Worm (Caenorhabditis elegans) whole organism, young adult: ENCODE measurements around the gene ehbp-1.
A peak's percentile ranks its signal among the peaks of the same experiment; 100 is the strongest.

Experiments
- B0019.2 ChIP-seq: fragments of 200-800 bp; sonication (Bioruptor generic); conservative IDR thresholded peaks from 2 replicates; pipeline ENCODE4 v1.3.6; 2022; ENCODE audit warnings: missing genetic modification reagents, missing genetic modification characterization, missing compliant biosample characterization
- B0336.3 ChIP-seq: fragments of 200-800 bp; sonication (Bioruptor generic); IDR thresholded peaks from 2 replicates; pipeline ENCODE4 v1.3.6; 2022; ENCODE audit warnings: missing genetic modification characterization, missing compliant biosample characterization
- F23B12.7 ChIP-seq: sonication (generic microtip); optimal IDR thresholded peaks from 2 replicates; lab custom pipeline; 2017; ENCODE audit warnings: missing genetic modification characterization, mild to moderate bottlenecking, missing compliant biosample characterization, antibody characterized with exemption, moderate library complexity; ENCODE audit not compliant: insufficient read depth
- F33H1.4 ChIP-seq: fragments of 200-800 bp; sonication (Bioruptor generic); IDR thresholded peaks from 2 replicates; pipeline ENCODE4 v1.3.6; 2022; ENCODE audit warnings: missing genetic modification reagents, missing genetic modification characterization, missing compliant biosample characterization
- F37B4.10 ChIP-seq: fragments of 200-800 bp; sonication (Bioruptor generic); IDR thresholded peaks from 2 replicates; pipeline ENCODE4 v1.3.6; 2022; ENCODE audit warnings: missing genetic modification characterization, missing compliant biosample characterization
- F39B2.1 ChIP-seq: fragments of 200-800 bp; sonication (Bioruptor generic); IDR thresholded peaks from 2 replicates; pipeline ENCODE4 v1.3.6; 2022; ENCODE audit warnings: missing genetic modification reagents, missing genetic modification characterization, missing compliant biosample characterization
- F49E8.2 ChIP-seq: sonication (generic microtip); optimal IDR thresholded peaks from 3 replicates; lab custom pipeline; 2017; ENCODE audit warnings: missing genetic modification characterization, mild to moderate bottlenecking, missing compliant biosample characterization, antibody characterized with exemption, moderate library complexity; ENCODE audit not compliant: insufficient read depth
- F52B5.7 ChIP-seq: sonication (generic microtip); optimal IDR thresholded peaks from 2 replicates; lab custom pipeline; 2016; ENCODE audit warnings: mild to moderate bottlenecking, missing genetic modification characterization, missing compliant biosample characterization
- F57C9.4 ChIP-seq: sonication (generic microtip); optimal IDR thresholded peaks from 2 replicates; lab custom pipeline; 2017; ENCODE audit warnings: mild to moderate bottlenecking, missing genetic modification characterization, missing compliant biosample characterization
- K11D2.4 ChIP-seq: fragments of 200-800 bp; sonication (Bioruptor generic); IDR thresholded peaks from 2 replicates; pipeline ENCODE4 v1.3.6; 2022; ENCODE audit warnings: missing genetic modification reagents, missing genetic modification characterization, missing compliant biosample characterization
- T26A5.8 ChIP-seq: sonication (generic microtip); optimal IDR thresholded peaks from 2 replicates; lab custom pipeline; 2016; ENCODE audit warnings: missing genetic modification characterization, missing compliant biosample characterization
- Y53F4B.3 ChIP-seq: fragments of 200-800 bp; sonication (Bioruptor generic); IDR thresholded peaks from 2 replicates; pipeline ENCODE4 v1.3.6; 2022; ENCODE audit warnings: missing genetic modification reagents, missing genetic modification characterization, missing compliant biosample characterization
- Y56A3A.18 ChIP-seq: fragments of 200-800 bp; sonication (Bioruptor generic); IDR thresholded peaks from 2 replicates; pipeline ENCODE4 v1.3.6; 2022; ENCODE audit warnings: missing genetic modification reagents, missing genetic modification characterization, missing compliant biosample characterization
- Y67H2A.10 ChIP-seq: fragments of 200-800 bp; sonication (Bioruptor generic); conservative IDR thresholded peaks from 2 replicates; pipeline ENCODE4 v1.3.6; 2022; ENCODE audit warnings: missing genetic modification reagents, missing genetic modification characterization, missing compliant biosample characterization
- athp-1 ChIP-seq: sonication (generic microtip); optimal IDR thresholded peaks from 2 replicates; lab custom pipeline; 2017; ENCODE audit warnings: mild to moderate bottlenecking, missing genetic modification characterization, missing compliant biosample characterization
- attf-5 ChIP-seq: fragments of 200-800 bp; sonication (Bioruptor generic); optimal IDR thresholded peaks from 2 replicates; lab custom pipeline; 2018; ENCODE audit warnings: mild to moderate bottlenecking, missing genetic modification characterization, missing compliant biosample characterization
- ceh-27 ChIP-seq: fragments of 200-800 bp; sonication (Bioruptor generic); optimal IDR thresholded peaks from 2 replicates; lab custom pipeline; 2018; ENCODE audit warnings: mild to moderate bottlenecking, missing genetic modification characterization, moderate library complexity, missing compliant biosample characterization
- ceh-40 ChIP-seq: fragments of 200-800 bp; sonication (Bioruptor generic); IDR thresholded peaks from 2 replicates; pipeline ENCODE4 v1.3.6; 2022; ENCODE audit warnings: missing genetic modification characterization, missing compliant biosample characterization
- dpl-1 ChIP-seq: fragments of 150-350 bp; optimal IDR thresholded peaks from 2 replicates; lab custom pipeline; 2014; ENCODE audit warnings: missing biosample characterization, missing genetic modification reagents, missing genetic modification characterization
- egl-18 ChIP-seq: fragments of 200-800 bp; sonication (Bioruptor generic); IDR thresholded peaks from 2 replicates; pipeline ENCODE4 v1.3.6; 2022; ENCODE audit warnings: missing genetic modification reagents, missing genetic modification characterization, missing compliant biosample characterization
- ets-4 ChIP-seq: fragments of 200-800 bp; sonication (Bioruptor generic); optimal IDR thresholded peaks from 2 replicates; lab custom pipeline; 2018; ENCODE audit warnings: mild to moderate bottlenecking, missing genetic modification characterization, missing compliant biosample characterization
- gei-17 ChIP-seq: fragments of 200-800 bp; sonication (Bioruptor generic); optimal IDR thresholded peaks from 2 replicates; lab custom pipeline; 2018; ENCODE audit warnings: mild to moderate bottlenecking, missing genetic modification characterization, missing compliant biosample characterization
- hlh-12 ChIP-seq: sonication (generic microtip); optimal IDR thresholded peaks from 2 replicates; lab custom pipeline; 2016; ENCODE audit warnings: missing genetic modification characterization, missing compliant biosample characterization
- hmg-1.2 ChIP-seq: fragments of 200-800 bp; sonication (Bioruptor generic); IDR thresholded peaks from 2 replicates; pipeline ENCODE4 v1.3.6; 2022; ENCODE audit warnings: missing genetic modification reagents, missing genetic modification characterization, missing compliant biosample characterization
- let-526 ChIP-seq: fragments of 200-800 bp; sonication (Bioruptor generic); IDR thresholded peaks from 2 replicates; pipeline ENCODE4 v1.3.6; 2022; ENCODE audit warnings: missing genetic modification reagents, missing genetic modification characterization, missing compliant biosample characterization
- let-607 ChIP-seq, 2 experiments: fragments of 200-800 bp in 1 of 2; sonication (Bioruptor generic) in 1 of 2; sonication (generic microtip) in 1 of 2; optimal IDR thresholded peaks; 2 replicates each; lab custom pipeline; 2016 to 2018; ENCODE audit warnings: mild to moderate bottlenecking in 2 of 2, missing compliant biosample characterization in 2 of 2, missing genetic modification characterization in 2 of 2, moderate library complexity in 2 of 2, missing genotype in 1 of 2
- lir-1 ChIP-seq: fragments of 200-800 bp; sonication (Bioruptor generic); conservative IDR thresholded peaks from 2 replicates; pipeline ENCODE4 v1.3.6; 2022; ENCODE audit warnings: missing genetic modification reagents, missing genetic modification characterization, missing compliant biosample characterization
- lsl-1 ChIP-seq: fragments of 200-800 bp; sonication (Bioruptor generic); optimal IDR thresholded peaks from 2 replicates; lab custom pipeline; 2018; ENCODE audit warnings: mild to moderate bottlenecking, missing genetic modification characterization, moderate library complexity, missing compliant biosample characterization
- madf-10 ChIP-seq: sonication (generic microtip); optimal IDR thresholded peaks from 2 replicates; lab custom pipeline; 2016; ENCODE audit warnings: mild to moderate bottlenecking, missing genetic modification characterization, missing compliant biosample characterization
- madf-3 ChIP-seq: fragments of 200-800 bp; sonication (Bioruptor generic); IDR thresholded peaks from 2 replicates; pipeline ENCODE4 v1.3.6; 2022; ENCODE audit warnings: missing genetic modification reagents, missing genetic modification characterization, missing compliant biosample characterization
- mxl-1 ChIP-seq: sonication (generic microtip); optimal IDR thresholded peaks from 2 replicates; lab custom pipeline; 2016; ENCODE audit warnings: missing genetic modification characterization, missing compliant biosample characterization
- nhr-27 ChIP-seq: fragments of 200-800 bp; sonication (Bioruptor generic); optimal IDR thresholded peaks from 2 replicates; lab custom pipeline; 2018; ENCODE audit warnings: mild to moderate bottlenecking, missing genetic modification characterization, moderate library complexity, missing compliant biosample characterization
- nhr-90 ChIP-seq: sonication (generic microtip); optimal IDR thresholded peaks from 2 replicates; lab custom pipeline; 2016; ENCODE audit warnings: missing genotype, mild to moderate bottlenecking, missing genetic modification characterization, missing compliant biosample characterization
- rec-8 ChIP-seq, 2 experiments: sonication (generic microtip); optimal IDR thresholded peaks; 2 replicates each; lab custom pipeline; 2016; ENCODE audit warnings: mild to moderate bottlenecking in 2 of 2, missing genetic modification characterization in 2 of 2, missing genetic modification reagents in 2 of 2, missing genotype in 2 of 2, missing biosample characterization in 1 of 2, missing compliant biosample characterization in 1 of 2, moderate library complexity in 1 of 2
- repo-1 ChIP-seq: sonication (generic microtip); optimal IDR thresholded peaks from 2 replicates; lab custom pipeline; 2017; ENCODE audit warnings: mild to moderate bottlenecking, missing genetic modification characterization, missing compliant biosample characterization
- rpc-1 ChIP-seq, 2 experiments: fragments of 150-350 bp in 1 of 2; sonication (generic microtip) in 1 of 2; optimal IDR thresholded peaks; 2 replicates each; lab custom pipeline; 2014 to 2018; ENCODE audit warnings: missing biosample characterization in 1 of 2, missing genetic modification characterization in 1 of 2, missing genetic modification reagents in 1 of 2, missing genotype in 1 of 2
- snpc-1.1 ChIP-seq: sonication (generic microtip); optimal IDR thresholded peaks from 2 replicates; lab custom pipeline; 2017; ENCODE audit warnings: missing genetic modification characterization, mild to moderate bottlenecking, missing compliant biosample characterization, antibody characterized with exemption, moderate library complexity, missing genotype, missing genetic modification reagents; ENCODE audit not compliant: insufficient read depth
- snpc-3.4 ChIP-seq: sonication (generic microtip); optimal IDR thresholded peaks from 2 replicates; lab custom pipeline; 2017; ENCODE audit warnings: missing genetic modification characterization, mild to moderate bottlenecking, missing compliant biosample characterization, antibody characterized with exemption, moderate library complexity, missing genotype, missing genetic modification reagents
- snpc-4 ChIP-seq, 5 experiments: fragments of 150-350 bp in 1 of 5; sonication (generic microtip) in 4 of 5; optimal IDR thresholded peaks; 2 replicates each; lab custom pipeline; 2014 to 2018; ENCODE audit warnings: missing genetic modification characterization in 5 of 5, missing biosample characterization in 3 of 5, antibody characterized with exemption in 2 of 5, mild to moderate bottlenecking in 2 of 5, missing compliant biosample characterization in 2 of 5, missing genotype in 2 of 5, moderate library complexity in 2 of 5, missing genetic modification reagents in 1 of 5
- tbp1 ChIP-seq: fragments of 200-800 bp; sonication (Bioruptor generic); optimal IDR thresholded peaks from 2 replicates; lab custom pipeline; 2018; ENCODE audit warnings: mild to moderate bottlenecking, missing genetic modification characterization, missing compliant biosample characterization
- tbx-9 ChIP-seq: sonication (generic microtip); optimal IDR thresholded peaks from 2 replicates; lab custom pipeline; 2016; ENCODE audit warnings: borderline replicate concordance, missing genetic modification characterization, inconsistent platforms, missing compliant biosample characterization
- unc-130 ChIP-seq: sonication (generic microtip); optimal IDR thresholded peaks from 2 replicates; lab custom pipeline; 2016; ENCODE audit warnings: missing genetic modification reagents, missing genetic modification characterization, missing compliant biosample characterization
- ztf-18 ChIP-seq: sonication (generic microtip); optimal IDR thresholded peaks from 2 replicates; lab custom pipeline; 2016; ENCODE audit warnings: missing genotype, mild to moderate bottlenecking, missing genetic modification characterization, missing compliant biosample characterization
- ztf-28 ChIP-seq: fragments of 200-800 bp; sonication (Bioruptor generic); IDR thresholded peaks from 2 replicates; pipeline ENCODE4 v1.3.6; 2022; ENCODE audit warnings: missing genetic modification reagents, missing genetic modification characterization, missing compliant biosample characterization

Gene ehbp-1

ce11 chrV:9546860-9547269 lies 3.6 kb upstream of the ehbp-1 start, which contains the start of gene his-37 (continued):
- TF ChIP-seq F33H1.4 (GFP tag; lab: Robert Waterston, UW), result peak; percentile 55
- no peak for TF ChIP-seq F49E8.2 (tag; lab: Kevin White, UChicago)
- peak; percentile 98 for TF ChIP-seq ets-4 (GFP tag; lab: Kevin White, UChicago)
- TF ChIP-seq rec-8 (tag; optimal IDR thresholded peaks at IDR 0.05; lab: Kevin White, UChicago), result no peak
- no peak for TF ChIP-seq unc-130 (GFP tag; lab: Kevin White, UChicago)
- peak; percentile 93 for TF ChIP-seq madf-3 (GFP tag; lab: Robert Waterston, UW)
- no peak for TF ChIP-seq mxl-1 (tag; lab: Kevin White, UChicago)
- TF ChIP-seq ceh-27 (GFP tag; lab: Kevin White, UChicago), result peak; percentile 99
- no peak for TF ChIP-seq F52B5.7 (tag; lab: Kevin White, UChicago)
- peak; percentile 100 for TF ChIP-seq F39B2.1 (GFP tag; lab: Robert Waterston, UW)
- peak; percentile 69 for TF ChIP-seq hmg-1.2 (GFP tag; lab: Robert Waterston, UW)
- TF ChIP-seq madf-10 (tag; lab: Kevin White, UChicago), result peak; percentile 95
- peak; percentile 70 for TF ChIP-seq let-526
- TF ChIP-seq Y67H2A.10 (GFP tag; lab: Robert Waterston, UW), result peak; percentile 52; the same call in 1 of the 2 replicates
- TF ChIP-seq F23B12.7, result peak; percentile 94
- no peak for TF ChIP-seq tbx-9 (tag; lab: Kevin White, UChicago)
- TF ChIP-seq, all 124 proteins: peak for 79

ce11 chrV:9549459-9549858 lies 985 bp upstream of the ehbp-1 start, which contains the start of gene nstp-10:
TSS of gene nstp-10 (minus strand) at chrV:9549836.
- peak; percentile 98 for TF ChIP-seq B0019.2 (GFP tag; lab: Robert Waterston, UW)
- peak; percentile 88 for TF ChIP-seq athp-1
- no peak for TF ChIP-seq let-607 (tag; optimal IDR thresholded peaks at IDR 0.05; lab: Kevin White, UChicago)
- peak; percentile 83 for TF ChIP-seq Y53F4B.3 (GFP tag; lab: Robert Waterston, UW)
- TF ChIP-seq F37B4.10, result no peak
- TF ChIP-seq hlh-12 (tag; lab: Kevin White, UChicago), result no peak
- TF ChIP-seq nhr-27 (tag; lab: Kevin White, UChicago), result no peak
- TF ChIP-seq snpc-3.4 (tag; lab: Kevin White, UChicago), result peak; percentile 88
- TF ChIP-seq rpc-1 (optimal IDR thresholded peaks at IDR 0.05; lab: Kevin White, UChicago), result no peak
- TF ChIP-seq rpc-1 (tag; optimal IDR thresholded peaks at IDR 0.05; lab: Kevin White, UChicago), result no peak
- no peak for TF ChIP-seq T26A5.8 (tag; lab: Kevin White, UChicago)
- TF ChIP-seq snpc-1.1, result peak; percentile 81
- TF ChIP-seq gei-17, result no peak
- TF ChIP-seq repo-1 (tag; lab: Kevin White, UChicago), result no peak
- peak; percentile 91 for TF ChIP-seq madf-3 (GFP tag; lab: Robert Waterston, UW)
- TF ChIP-seq ztf-28 (GFP tag; lab: Robert Waterston, UW), result peak; percentile 77; the same call in 1 of the 2 replicates
- TF ChIP-seq F39B2.1 (GFP tag; lab: Robert Waterston, UW), result peak; percentile 25; the same call in 1 of the 2 replicates
- no peak for TF ChIP-seq F57C9.4
- peak; percentile 72 for TF ChIP-seq tbp1 (GFP tag; lab: Kevin White, UChicago)
- peak; percentile 79 for TF ChIP-seq dpl-1 (GFP tag; lab: Kevin White, UChicago)
- peak; percentile 59 for TF ChIP-seq snpc-4 (GFP tag; optimal IDR thresholded peaks at IDR 0.05; lab: Kevin White, UChicago)
- peak; percentile 60 to 78 (median 74) for TF ChIP-seq snpc-4 (tag; optimal IDR thresholded peaks at IDR 0.05; lab: Kevin White, UChicago)
- TF ChIP-seq ztf-18 (tag; lab: Kevin White, UChicago), result peak; percentile 85
- peak; percentile 69 for TF ChIP-seq hmg-1.2 (GFP tag; lab: Robert Waterston, UW)
- no peak for TF ChIP-seq ets-4 (GFP tag; lab: Kevin White, UChicago)
- no peak for TF ChIP-seq egl-18 (GFP tag; lab: Robert Waterston, UW)
- peak; percentile 85 for TF ChIP-seq ceh-27 (GFP tag; lab: Kevin White, UChicago)
- no peak for TF ChIP-seq Y56A3A.18
- TF ChIP-seq lsl-1 (GFP tag; lab: Kevin White, UChicago), result peak; percentile 98
- TF ChIP-seq ceh-40 (GFP tag; lab: Robert Waterston, UW), result no peak
- peak; percentile 71 for TF ChIP-seq lir-1 (GFP tag; lab: Robert Waterston, UW)
- no peak for TF ChIP-seq nhr-90 (tag; lab: Kevin White, UChicago)
- peak; percentile 82 for TF ChIP-seq B0336.3 (GFP tag; lab: Robert Waterston, UW)
- TF ChIP-seq attf-5 (GFP tag; lab: Kevin White, UChicago), result peak; percentile 70
- no peak for TF ChIP-seq K11D2.4 (GFP tag; lab: Robert Waterston, UW)
